Worm (Caenorhabditis elegans) whole organism, mixed stage, embryonic: ENCODE results near the gene F08G12.1.
A peak's percentile ranks its signal among the peaks of the same experiment; 100 is the strongest.

Experiments
- M03D4.4 ChIP-seq: sonication (generic microtip); optimal IDR thresholded peaks from 2 replicates; lab custom pipeline; 2017; ENCODE audit warnings: mild to moderate bottlenecking, missing genetic modification characterization, missing compliant biosample characterization
- bed-3 ChIP-seq: fragments of 200-800 bp; sonication (Bioruptor generic); optimal IDR thresholded peaks from 3 replicates; lab custom pipeline; 2018; ENCODE audit warnings: mild to moderate bottlenecking, missing genetic modification characterization, moderate library complexity, missing compliant biosample characterization
- blmp-1 ChIP-seq: fragments of 150-350 bp; optimal IDR thresholded peaks from 2 replicates; lab custom pipeline; 2014; ENCODE audit warnings: missing biosample characterization, missing genetic modification characterization
- ceh-39 ChIP-seq: fragments of 150-350 bp; optimal IDR thresholded peaks from 2 replicates; lab custom pipeline; 2014; ENCODE audit warnings: missing biosample characterization, missing genetic modification characterization
- ceh-43 ChIP-seq: fragments of 200-800 bp; sonication (Bioruptor generic); optimal IDR thresholded peaks from 2 replicates; lab custom pipeline; 2018; ENCODE audit warnings: mild to moderate bottlenecking, missing genetic modification characterization, moderate library complexity, missing compliant biosample characterization
- ceh-83 ChIP-seq: fragments of 200-800 bp; sonication (Bioruptor generic); optimal IDR thresholded peaks from 2 replicates; lab custom pipeline; 2018; ENCODE audit warnings: mild to moderate bottlenecking, missing genetic modification characterization, missing compliant biosample characterization
- ces-1 ChIP-seq: fragments of 150-350 bp; optimal IDR thresholded peaks from 2 replicates; lab custom pipeline; 2014; ENCODE audit warnings: missing biosample characterization, missing genetic modification reagents, missing genetic modification characterization
- cnd-1 ChIP-seq: fragments of 200-800 bp; sonication (Bioruptor generic); optimal IDR thresholded peaks from 2 replicates; lab custom pipeline; 2018; ENCODE audit warnings: mild to moderate bottlenecking, missing genetic modification characterization, missing compliant biosample characterization
- drap-1 ChIP-seq: fragments of 200-800 bp; sonication (Bioruptor generic); optimal IDR thresholded peaks from 3 replicates; lab custom pipeline; 2018; ENCODE audit warnings: mild to moderate bottlenecking, missing genetic modification characterization, missing compliant biosample characterization
- elt-1 ChIP-seq: sonication (generic microtip); optimal IDR thresholded peaks from 2 replicates; lab custom pipeline; 2017; ENCODE audit warnings: missing genetic modification characterization, mild to moderate bottlenecking, missing compliant biosample characterization, antibody characterized with exemption, moderate library complexity, borderline replicate concordance; ENCODE audit not compliant: insufficient read depth
- elt-3 ChIP-seq: fragments of 150-350 bp; optimal IDR thresholded peaks from 2 replicates; lab custom pipeline; 2014; ENCODE audit warnings: missing biosample characterization, missing genetic modification characterization
- flh-1 ChIP-seq: fragments of 200-800 bp; sonication (Bioruptor generic); optimal IDR thresholded peaks from 2 replicates; lab custom pipeline; 2018; ENCODE audit warnings: mild to moderate bottlenecking, missing genetic modification characterization, moderate library complexity, missing compliant biosample characterization
- ham-2 ChIP-seq: fragments of 200-800 bp; sonication (Bioruptor generic); optimal IDR thresholded peaks from 2 replicates; lab custom pipeline; 2018; ENCODE audit warnings: mild to moderate bottlenecking, missing genetic modification characterization, missing compliant biosample characterization
- lin-13 ChIP-seq: fragments of 150-350 bp; optimal IDR thresholded peaks from 2 replicates; lab custom pipeline; 2014; ENCODE audit warnings: missing biosample characterization, missing genetic modification characterization
- lin-32 ChIP-seq: fragments of 200-800 bp; sonication (Bioruptor generic); optimal IDR thresholded peaks from 2 replicates; lab custom pipeline; 2018; ENCODE audit warnings: mild to moderate bottlenecking, missing genetic modification characterization, missing compliant biosample characterization
- lsy-2 ChIP-seq: fragments of 150-350 bp; optimal IDR thresholded peaks from 2 replicates; lab custom pipeline; 2014; ENCODE audit warnings: missing biosample characterization, missing genetic modification characterization
- mab-5 ChIP-seq: fragments of 150-350 bp; optimal IDR thresholded peaks from 2 replicates; lab custom pipeline; 2014; ENCODE audit warnings: missing biosample characterization, missing genetic modification characterization
- mep-1 ChIP-seq: fragments of 150-350 bp; optimal IDR thresholded peaks from 2 replicates; lab custom pipeline; 2017; ENCODE audit warnings: missing biosample characterization, missing genetic modification reagents, missing genetic modification characterization, inconsistent platforms
- mls-2 ChIP-seq: sonication (generic microtip); optimal IDR thresholded peaks from 2 replicates; lab custom pipeline; 2016; ENCODE audit warnings: mild to moderate bottlenecking, missing genetic modification characterization, moderate library complexity, missing compliant biosample characterization
- nhr-12 ChIP-seq: fragments of 150-350 bp; optimal IDR thresholded peaks from 2 replicates; lab custom pipeline; 2014; ENCODE audit warnings: missing biosample characterization, missing genetic modification characterization
- nhr-2 ChIP-seq: fragments of 150-350 bp; optimal IDR thresholded peaks from 2 replicates; lab custom pipeline; 2014; ENCODE audit warnings: missing biosample characterization, missing genetic modification characterization
- nhr-237 ChIP-seq: fragments of 150-350 bp; optimal IDR thresholded peaks from 2 replicates; lab custom pipeline; 2014; ENCODE audit warnings: missing biosample characterization, missing genetic modification characterization
- nhr-28 ChIP-seq: fragments of 150-350 bp; optimal IDR thresholded peaks from 2 replicates; lab custom pipeline; 2014; ENCODE audit warnings: missing biosample characterization, missing genetic modification characterization
- nhr-76 ChIP-seq: sonication (generic microtip); optimal IDR thresholded peaks from 2 replicates; lab custom pipeline; 2017; ENCODE audit warnings: missing biosample characterization, missing genetic modification characterization
- pha-4 ChIP-seq: fragments of 150-350 bp; optimal IDR thresholded peaks from 2 replicates; lab custom pipeline; 2018; ENCODE audit warnings: missing biosample characterization, missing genetic modification reagents, missing genetic modification characterization
- sem-2 ChIP-seq: fragments of 200-800 bp; sonication (Bioruptor generic); optimal IDR thresholded peaks from 2 replicates; lab custom pipeline; 2018; ENCODE audit warnings: mild to moderate bottlenecking, missing genetic modification characterization, missing compliant biosample characterization
- snpc-4 ChIP-seq: fragments of 150-350 bp; optimal IDR thresholded peaks from 2 replicates; lab custom pipeline; 2014; ENCODE audit warnings: missing biosample characterization, missing genetic modification characterization
- sptf-1 ChIP-seq: sonication (generic microtip); optimal IDR thresholded peaks from 2 replicates; lab custom pipeline; 2017; ENCODE audit warnings: mild to moderate bottlenecking, missing genetic modification characterization, moderate library complexity, missing compliant biosample characterization
- tbx-8 ChIP-seq: fragments of 200-800 bp; sonication (Bioruptor generic); optimal IDR thresholded peaks from 2 replicates; lab custom pipeline; 2018; ENCODE audit warnings: mild to moderate bottlenecking, missing genetic modification characterization, moderate library complexity, missing compliant biosample characterization
- unc-39 ChIP-seq: fragments of 150-350 bp; optimal IDR thresholded peaks from 2 replicates; lab custom pipeline; 2014; ENCODE audit warnings: missing biosample characterization, missing genetic modification characterization
- unc-62 ChIP-seq: fragments of 150-350 bp; optimal IDR thresholded peaks from 2 replicates; lab custom pipeline; 2014; ENCODE audit warnings: missing biosample characterization, missing genetic modification reagents, missing genetic modification characterization
- zip-8 ChIP-seq: fragments of 150-350 bp; optimal IDR thresholded peaks from 2 replicates; lab custom pipeline; 2014; ENCODE audit warnings: missing biosample characterization, missing genetic modification characterization
- ztf-11 ChIP-seq: fragments of 150-350 bp; optimal IDR thresholded peaks from 2 replicates; lab custom pipeline; 2014; ENCODE audit warnings: missing biosample characterization, missing genetic modification characterization

F08G12.1 gene

DNA sequence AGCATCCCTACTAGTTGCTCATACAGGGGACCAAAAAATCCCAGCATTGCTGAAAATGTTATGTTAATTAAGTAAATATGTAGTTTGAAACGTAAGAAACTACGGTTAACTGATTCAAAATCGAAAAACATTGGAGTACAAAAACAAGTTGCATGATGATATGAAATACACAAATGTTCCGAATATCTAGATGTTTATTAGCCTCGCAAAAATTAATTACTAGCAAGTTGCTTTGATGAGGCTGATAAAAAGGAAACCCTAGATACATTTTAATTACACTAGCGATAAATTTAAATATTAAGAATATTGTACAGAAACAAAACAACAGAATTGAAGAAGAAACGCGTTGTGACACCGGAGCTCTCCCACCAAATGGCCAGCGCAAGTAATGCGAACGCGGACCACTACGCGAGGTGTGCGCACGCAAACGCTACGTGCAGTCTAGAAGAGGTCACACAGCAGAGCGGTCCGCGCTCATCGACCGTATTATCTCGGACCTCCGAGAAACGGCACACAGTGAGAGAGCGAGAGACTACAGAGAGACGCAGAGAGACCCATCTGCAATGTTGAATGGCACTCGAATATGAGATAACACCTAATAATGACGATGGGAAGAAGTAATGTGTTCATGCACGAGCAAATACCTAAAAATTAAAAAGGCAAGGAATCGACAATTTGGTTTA lies 8.8 kb downstream of the F08G12.1 start, which contains the start of gene inx-2:
Gene inx-2, minus strand, starts transcription at position 51 of the 683 bp plus-strand sequence.
- TF ChIP-seq blmp-1 (tag; lab: Kevin White, UChicago) (no peak), lin-32 (GFP tag; lab: Kevin White, UChicago) (no peak), unc-39 (tag; lab: Kevin White, UChicago) (no peak), mls-2 (tag; lab: Kevin White, UChicago) (peak; percentile 39), snpc-4 (tag; lab: Kevin White, UChicago) (no peak), elt-1 (no peak), nhr-2 (tag; lab: Kevin White, UChicago) (peak; percentile 78), ces-1 (GFP tag; lab: Kevin White, UChicago) (no peak), mab-5 (tag; lab: Kevin White, UChicago) (no peak), ztf-11 (peak; percentile 10), unc-62 (GFP tag; lab: Kevin White, UChicago) (no peak), ceh-39 (tag; lab: Kevin White, UChicago) (peak; percentile 48), lsy-2 (no peak), mep-1 (tag; lab: Kevin White, UChicago) (peak; percentile 12), elt-3 (tag; lab: Kevin White, UChicago) (no peak), pha-4 (tag; lab: Kevin White, UChicago) (no peak), ham-2 (no peak), cnd-1 (tag; lab: Kevin White, UChicago) (peak; percentile 26), sem-2 (no peak)

DNA sequence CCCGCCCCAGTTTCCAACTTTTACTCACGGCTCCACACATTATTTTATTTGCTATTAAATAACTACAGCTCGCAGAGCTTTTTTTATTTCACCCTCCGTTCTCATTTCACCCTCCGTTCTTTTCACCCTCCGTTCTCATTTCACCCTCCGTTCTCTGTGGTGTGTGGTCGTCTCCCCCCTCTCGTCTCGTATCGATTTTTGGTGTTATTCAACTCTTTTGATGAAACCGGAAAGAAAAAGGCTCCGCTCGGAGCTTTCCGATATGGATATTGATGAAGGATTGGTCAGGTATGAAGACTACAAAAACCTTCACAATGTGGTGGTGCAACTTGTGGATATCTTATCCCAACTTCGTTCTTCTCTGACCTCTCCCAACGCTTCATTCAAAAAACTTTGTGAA lies 15.1 kb downstream of the F08G12.1 start:
- no peak for TF ChIP-seq flh-1 (GFP tag; lab: Kevin White, UChicago)
- no peak for TF ChIP-seq mab-5 (tag; lab: Kevin White, UChicago)
- TF ChIP-seq unc-39 (tag; lab: Kevin White, UChicago): no peak
- TF ChIP-seq cnd-1 (tag; lab: Kevin White, UChicago): no peak
- no peak for TF ChIP-seq ceh-43 (GFP tag; lab: Kevin White, UChicago)
- no peak for TF ChIP-seq ceh-83
- no peak for TF ChIP-seq bed-3 (GFP tag; lab: Kevin White, UChicago)
- no peak for TF ChIP-seq lsy-2
- TF ChIP-seq elt-3 (tag; lab: Kevin White, UChicago): no peak
- no peak for TF ChIP-seq drap-1 (GFP tag; lab: Kevin White, UChicago)
- TF ChIP-seq ztf-11: no peak
- TF ChIP-seq mep-1 (tag; lab: Kevin White, UChicago): no peak
- no peak for TF ChIP-seq nhr-237 (tag; lab: Kevin White, UChicago)

DNA sequence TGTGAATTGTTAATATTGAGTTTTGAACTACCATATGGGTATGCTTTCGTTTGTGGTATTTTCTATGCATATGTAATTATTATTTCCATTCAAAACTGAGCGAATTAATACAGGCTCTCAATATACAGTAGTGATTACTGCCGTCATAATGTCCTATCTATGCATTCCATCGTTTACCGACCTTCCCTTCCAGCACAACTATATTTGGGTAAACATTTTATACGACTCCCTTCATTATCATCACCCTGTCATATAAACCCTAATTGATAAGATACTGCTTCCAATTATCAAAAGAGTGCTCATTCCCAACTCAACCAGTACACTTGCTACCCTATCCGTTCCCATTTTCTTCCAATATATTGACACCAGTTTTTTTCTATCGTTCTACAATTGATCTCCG lies 15.7 kb downstream of the F08G12.1 start:
- TF ChIP-seq cnd-1 (tag; lab: Kevin White, UChicago) (no peak), nhr-12 (tag; lab: Kevin White, UChicago) (no peak), ceh-83 (no peak), lin-13 (tag; lab: Kevin White, UChicago) (no peak), pha-4 (tag; lab: Kevin White, UChicago) (no peak)

DNA sequence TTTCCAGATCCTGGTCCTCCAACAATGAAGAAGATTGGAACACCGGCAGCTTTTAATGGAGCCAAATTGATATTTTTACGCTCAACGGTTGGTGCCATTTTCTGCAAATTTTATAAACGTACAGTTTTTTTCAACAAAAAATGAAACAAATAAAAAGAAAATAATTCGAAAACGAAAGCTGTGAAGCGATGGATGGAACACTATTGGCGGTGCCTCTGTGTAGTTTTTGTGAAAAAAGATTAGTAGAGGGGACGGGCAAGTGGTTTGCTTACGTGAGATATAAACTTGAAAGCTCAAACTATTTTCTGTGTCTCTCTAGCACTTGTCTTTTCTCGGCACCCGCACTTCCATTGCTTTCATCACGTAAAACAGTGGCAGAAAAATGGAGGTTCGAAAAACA lies 18.1 kb downstream of the F08G12.1 start, which contains the start of gene F38B2.4:
Gene F38B2.4, minus strand, starts transcription at position 101 of the 400 bp plus-strand sequence.
- no peak for TF ChIP-seq sem-2
- TF ChIP-seq nhr-237 (tag; lab: Kevin White, UChicago): no peak
- no peak for TF ChIP-seq mls-2 (tag; lab: Kevin White, UChicago)
- no peak for TF ChIP-seq drap-1 (GFP tag; lab: Kevin White, UChicago)
- no peak for TF ChIP-seq lin-32 (GFP tag; lab: Kevin White, UChicago)
- no peak for TF ChIP-seq snpc-4 (tag; lab: Kevin White, UChicago)
- no peak for TF ChIP-seq lin-13 (tag; lab: Kevin White, UChicago)
- no peak for TF ChIP-seq nhr-28 (tag; lab: Kevin White, UChicago)
- no peak for TF ChIP-seq bed-3 (GFP tag; lab: Kevin White, UChicago)
- no peak for TF ChIP-seq elt-3 (tag; lab: Kevin White, UChicago)
- no peak for TF ChIP-seq mep-1 (tag; lab: Kevin White, UChicago)
- no peak for TF ChIP-seq ceh-43 (GFP tag; lab: Kevin White, UChicago)
- TF ChIP-seq pha-4 (tag; lab: Kevin White, UChicago): no peak
- TF ChIP-seq ceh-39 (tag; lab: Kevin White, UChicago): no peak
- TF ChIP-seq nhr-76 (tag; lab: Kevin White, UChicago): no peak

DNA sequence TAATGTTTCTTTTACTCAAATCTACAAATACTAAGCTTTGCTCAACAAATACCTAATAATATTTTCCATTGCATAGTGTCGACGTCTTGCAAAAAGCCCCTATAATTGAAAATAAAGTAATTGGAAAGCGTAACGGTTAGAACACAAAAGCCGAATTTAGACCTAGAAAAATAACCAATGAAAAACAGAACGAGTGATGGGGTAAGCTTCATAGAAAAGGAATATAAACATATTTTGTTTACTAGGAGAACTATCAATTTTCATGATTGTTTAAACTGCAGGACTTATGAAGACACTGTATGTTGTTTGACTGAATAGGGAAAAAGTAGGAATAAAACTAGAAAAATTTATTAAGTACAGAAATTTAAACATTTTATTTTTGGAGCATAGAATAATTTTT lies 19.4 kb downstream of the F08G12.1 start, which contains the start of gene F38B2.3:
Gene F38B2.3, minus strand, starts transcription at position 101 of the 400 bp plus-strand sequence.
- no peak for TF ChIP-seq snpc-4 (tag; lab: Kevin White, UChicago)
- TF ChIP-seq pha-4 (tag; lab: Kevin White, UChicago): no peak
- no peak for TF ChIP-seq nhr-2 (tag; lab: Kevin White, UChicago)
- TF ChIP-seq mls-2 (tag; lab: Kevin White, UChicago): no peak
- TF ChIP-seq zip-8 (tag; lab: Kevin White, UChicago): no peak
- TF ChIP-seq tbx-8: no peak
- no peak for TF ChIP-seq ceh-43 (GFP tag; lab: Kevin White, UChicago)
- TF ChIP-seq lin-13 (tag; lab: Kevin White, UChicago): no peak
- TF ChIP-seq cnd-1 (tag; lab: Kevin White, UChicago): no peak
- TF ChIP-seq bed-3 (GFP tag; lab: Kevin White, UChicago): no peak
- no peak for TF ChIP-seq ham-2
- no peak for TF ChIP-seq M03D4.4 (tag; lab: Kevin White, UChicago)
- TF ChIP-seq sptf-1: no peak
- TF ChIP-seq drap-1 (GFP tag; lab: Kevin White, UChicago): no peak
- no peak for TF ChIP-seq nhr-28 (tag; lab: Kevin White, UChicago)
- no peak for TF ChIP-seq nhr-76 (tag; lab: Kevin White, UChicago)
- no peak for TF ChIP-seq ztf-11
